Worm (Caenorhabditis elegans) whole organism, midembryonic: Measurements from ENCODE around the gene epic-3.

Experiments
- T22C8.4 ChIP-seq: fragments of 200-800 bp; sonication (Bioruptor generic); IDR thresholded peaks from 2 replicates; pipeline ENCODE4 v1.3.6; 2022; ENCODE audit warnings: missing genetic modification characterization, missing compliant biosample characterization
- cog-1 ChIP-seq: sonication (generic microtip); optimal IDR thresholded peaks from 2 replicates; lab custom pipeline; 2016; ENCODE audit warnings: missing genetic modification characterization, missing compliant biosample characterization
- flt-1 ChIP-seq: fragments of 200-800 bp; sonication (Bioruptor generic); IDR thresholded peaks from 2 replicates; pipeline ENCODE4 v1.3.6; 2022; ENCODE audit warnings: missing genetic modification characterization, missing compliant biosample characterization
- klf-2 ChIP-seq: fragments of 200-800 bp; sonication (Bioruptor generic); conservative IDR thresholded peaks from 2 replicates; pipeline ENCODE4 v1.3.6; 2022; ENCODE audit warnings: missing genetic modification reagents, missing genetic modification characterization, missing compliant biosample characterization
- med-1 ChIP-seq: sonication (generic microtip); optimal IDR thresholded peaks from 2 replicates; lab custom pipeline; 2017; ENCODE audit warnings: missing genetic modification characterization, mild to moderate bottlenecking, missing compliant biosample characterization, antibody characterized with exemption, missing genetic modification reagents; ENCODE audit not compliant: insufficient read depth
- ref-1 ChIP-seq: fragments of 200-800 bp; sonication (Bioruptor generic); conservative IDR thresholded peaks from 2 replicates; pipeline ENCODE4 v1.3.6; 2022; ENCODE audit warnings: missing genetic modification reagents, missing genetic modification characterization, missing compliant biosample characterization
- tab-1 ChIP-seq: fragments of 200-800 bp; sonication (Bioruptor generic); IDR thresholded peaks from 2 replicates; pipeline ENCODE4 v1.3.6; 2022; ENCODE audit warnings: missing genetic modification characterization, missing compliant biosample characterization
- ztf-23 ChIP-seq: fragments of 200-800 bp; sonication (Bioruptor generic); IDR thresholded peaks from 2 replicates; pipeline ENCODE4 v1.3.6; 2022; ENCODE audit warnings: missing genetic modification reagents, missing genetic modification characterization, missing compliant biosample characterization
- ztf-29 ChIP-seq: fragments of 200-800 bp; sonication (Bioruptor generic); IDR thresholded peaks from 2 replicates; pipeline ENCODE4 v1.3.6; 2022; ENCODE audit warnings: missing genetic modification reagents, missing genetic modification characterization, missing compliant biosample characterization

- no peak for TF ChIP-seq tab-1 (GFP tag; lab: Robert Waterston, UW)
- TF ChIP-seq T22C8.4 (GFP tag; lab: Robert Waterston, UW): no peak
- TF ChIP-seq cog-1 (tag; lab: Kevin White, UChicago): no peak
- TF ChIP-seq flt-1: no peak
- TF ChIP-seq ztf-23 (GFP tag; lab: Robert Waterston, UW): no peak
- no peak for TF ChIP-seq klf-2
- TF ChIP-seq ref-1 (GFP tag; lab: Robert Waterston, UW): no peak
- TF ChIP-seq ztf-29 (GFP tag; lab: Robert Waterston, UW): no peak
- TF ChIP-seq med-1: no peak
Measured at ce11 chrIV:1765954-1766353, 41.8 kb upstream of the epic-3 start.
